Fruit fly (Drosophila melanogaster): ENCODE results near the gene CG4229.

The CG4229 gene

DNA sequence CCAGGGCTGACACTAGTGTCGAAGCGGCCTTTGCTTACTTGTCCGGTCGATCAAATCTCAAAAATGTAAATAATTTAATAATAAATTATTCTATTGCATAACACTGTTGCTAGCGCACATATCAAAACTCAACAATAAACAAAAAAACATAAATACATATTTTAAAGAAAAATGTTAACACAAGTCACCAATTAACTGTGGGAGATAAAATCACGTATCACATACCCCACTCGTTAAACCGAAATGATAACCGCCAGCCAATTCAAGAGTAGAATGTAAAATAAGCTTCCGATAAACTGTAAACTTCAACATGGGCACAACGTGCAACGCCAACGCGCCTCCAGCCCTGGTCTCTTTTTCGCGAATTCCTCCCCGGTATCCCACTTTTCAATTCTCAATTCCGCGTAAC, 46.1 kb downstream of the CG4229 start, which contains the start of gene Arts (continued):
- TF ChIP-seq CG2678 (tag; optimal IDR thresholded peaks at IDR 0.05) (peak; percentile 47), CG7786 (GFP tag; optimal IDR thresholded peaks at IDR 0.05) (no peak), phol (tag; optimal IDR thresholded peaks at IDR 0.05) (peak; percentile 81), CG17186 (GFP tag; optimal IDR thresholded peaks at IDR 0.05) (peak; percentile 36), CG12769 (tag; optimal IDR thresholded peaks at IDR 0.05) (no peak), CG18764 (GFP tag; optimal IDR thresholded peaks at IDR 0.05) (peak; percentile 44), CG3281 (GFP tag; optimal IDR thresholded peaks at IDR 0.05) (peak; percentile 43), Fer2 (tag; optimal IDR thresholded peaks at IDR 0.05) (no peak), CkIIα-i1 (GFP tag; IDR thresholded peaks at IDR 0.05) (no peak), Adf1 (GFP tag; IDR thresholded peaks at IDR 0.05) (no peak), sens-2 (GFP tag; IDR thresholded peaks at IDR 0.05) (no peak), CG12659 (GFP tag; optimal IDR thresholded peaks at IDR 0.05) (peak; percentile 73), CG10209 (GFP tag; optimal IDR thresholded peaks at IDR 0.05) (peak; percentile 11), CG1832 (GFP tag; optimal IDR thresholded peaks at IDR 0.05) (no peak), ap (GFP tag; IDR thresholded peaks at IDR 0.05) (no peak), CG18599 (GFP tag; optimal IDR thresholded peaks at IDR 0.05) (peak; percentile 44), wek (GFP tag; optimal IDR thresholded peaks at IDR 0.05) (no peak), dpn (GFP tag; optimal IDR thresholded peaks at IDR 0.05) (peak in 1 of 2 experiments; percentile 7), MESR4 (GFP tag; optimal IDR thresholded peaks at IDR 0.05) (no peak), CG17328 (GFP tag; IDR thresholded peaks at IDR 0.05) (no peak), ind (GFP tag; optimal IDR thresholded peaks at IDR 0.05) (peak; percentile 4), Neu2 (GFP tag; optimal IDR thresholded peaks at IDR 0.05; ENCODE audit: borderline replicate concordance) (no peak), Deaf1 (tag; optimal IDR thresholded peaks at IDR 0.05) (no peak), CG6175 (GFP tag; IDR thresholded peaks at IDR 0.05) (no peak), CG3847 (GFP tag; IDR thresholded peaks at IDR 0.05) (no peak), CG10979 (tag; optimal IDR thresholded peaks at IDR 0.05) (peak; percentile 39), grn (GFP tag; optimal IDR thresholded peaks at IDR 0.05) (peak; percentile 29), pum (GFP tag; optimal IDR thresholded peaks at IDR 0.05) (no peak), CG8290 (GFP tag; optimal IDR thresholded peaks at IDR 0.05) (no peak), CG8290 (tag; optimal IDR thresholded peaks at IDR 0.05) (peak in 1 of 2 experiments; percentile 32), lilli (GFP tag; optimal IDR thresholded peaks at IDR 0.05) (peak; percentile 15), Hey (tag; optimal IDR thresholded peaks at IDR 0.05) (no peak), ken (GFP tag; IDR thresholded peaks at IDR 0.05) (no peak), Usf (GFP tag; optimal IDR thresholded peaks at IDR 0.05) (no peak), CG17802 (tag; optimal IDR thresholded peaks at IDR 0.05) (no peak), NK7.1 (GFP tag; optimal IDR thresholded peaks at IDR 0.05) (no peak), ab (GFP tag; optimal IDR thresholded peaks at IDR 0.05) (no peak), jigr1 (GFP tag; IDR thresholded peaks at IDR 0.05) (no peak), Hmx (GFP tag; optimal IDR thresholded peaks at IDR 0.05) (no peak), CG18011 (GFP tag; optimal IDR thresholded peaks at IDR 0.05) (no peak), CG16815 (GFP tag; optimal IDR thresholded peaks at IDR 0.05) (no peak), CG11504 (tag; optimal IDR thresholded peaks at IDR 0.05) (peak; percentile 42), CG4617 (GFP tag; optimal IDR thresholded peaks at IDR 0.05; ENCODE audit: borderline replicate concordance) (no peak), CG1792 (GFP tag; optimal IDR thresholded peaks at IDR 0.05) (no peak), CG10565 (GFP tag; optimal IDR thresholded peaks at IDR 0.05) (no peak), odd (GFP tag; optimal IDR thresholded peaks at IDR 0.05) (no peak), Nf-YB (GFP tag; optimal IDR thresholded peaks at IDR 0.05) (no peak), CG10147 (GFP tag; optimal IDR thresholded peaks at IDR 0.05) (peak; percentile 43), CG7928 (GFP tag; optimal IDR thresholded peaks at IDR 0.05) (peak; percentile 89), CG2120 (GFP tag; optimal IDR thresholded peaks at IDR 0.05) (peak; percentile 46), sc (optimal IDR thresholded peaks at IDR 0.05) (no peak), sc (GFP tag; optimal IDR thresholded peaks at IDR 0.05) (no peak)
